Fruit fly (Drosophila melanogaster) whole organism, wandering third instar larva: ENCODE measurements around the gene CG9953.

ENCODE experiments used
- CrebA ChIP-seq: fragments of 200-800 bp; sonication (Bioruptor generic); optimal IDR thresholded peaks from 2 replicates; lab custom pipeline; 2016; ENCODE audit warnings: missing biosample characterization, mild to moderate bottlenecking, missing genetic modification characterization, borderline replicate concordance
- OdsH ChIP-seq: fragments of 200-800 bp; sonication (Bioruptor generic); optimal IDR thresholded peaks from 2 replicates; lab custom pipeline; 2016; ENCODE audit warnings: missing biosample characterization, mild to moderate bottlenecking, missing genetic modification characterization
- Sp1 ChIP-seq: fragments of 200-800 bp; sonication (Bioruptor generic); optimal IDR thresholded peaks from 3 replicates; lab custom pipeline; 2019; ENCODE audit warnings: missing biosample characterization, mild to moderate bottlenecking, missing genetic modification characterization, moderate library complexity
- br ChIP-seq: fragments of 200-800 bp; sonication (Bioruptor generic); optimal IDR thresholded peaks from 2 replicates; lab custom pipeline; 2016; ENCODE audit warnings: missing biosample characterization, missing genetic modification characterization
- ey ChIP-seq: fragments of 200-800 bp; sonication (Bioruptor generic); optimal IDR thresholded peaks from 2 replicates; lab custom pipeline; 2016; ENCODE audit warnings: missing biosample characterization, missing genetic modification characterization
- jim ChIP-seq: fragments of 175-275, 200-325 bp; sonication (Bioruptor generic); optimal IDR thresholded peaks from 2 replicates; lab custom pipeline; 2016; ENCODE audit warnings: missing biosample characterization, mild to moderate bottlenecking, missing genetic modification characterization
- psq ChIP-seq: fragments of 200-800 bp; sonication (Bioruptor generic); optimal IDR thresholded peaks from 3 replicates; lab custom pipeline; 2017; ENCODE audit warnings: missing biosample characterization, mild to moderate bottlenecking, missing genetic modification characterization, moderate library complexity

DNA sequence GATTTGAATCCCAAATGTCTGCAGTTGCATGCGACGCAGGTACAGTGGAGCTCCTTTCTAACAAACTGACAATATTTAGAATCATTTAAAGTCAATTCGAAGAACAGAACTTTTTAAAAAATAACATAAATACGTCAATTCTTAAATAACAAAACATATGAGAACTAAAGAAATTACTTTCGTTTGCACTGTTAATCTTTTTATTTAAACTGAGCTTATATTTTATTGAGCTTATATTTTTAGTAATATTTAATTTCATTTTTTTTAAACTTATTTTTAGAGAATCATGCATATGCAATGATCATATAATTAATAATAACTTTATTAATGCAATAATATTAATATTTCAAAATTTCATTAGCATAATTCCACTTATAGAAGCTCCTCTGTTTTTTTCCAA, 11.1 kb downstream of the CG9953 start:
- TF ChIP-seq psq (GFP tag; lab: Kevin White, UChicago) (no peak), br (no peak), Sp1 (no peak), CrebA (GFP tag; lab: Kevin White, UChicago) (no peak), OdsH (GFP tag; lab: Kevin White, UChicago) (no peak), ey (GFP tag; lab: Kevin White, UChicago) (no peak), jim (GFP tag; lab: Kevin White, UChicago) (no peak)
